Worm (Caenorhabditis elegans) whole organism, midembryonic: Measurements from ENCODE around the gene gpa-6.

Source experiments
- cog-1 ChIP-seq: sonication (generic microtip); optimal IDR thresholded peaks from 2 replicates; lab custom pipeline; 2016; ENCODE audit warnings: missing genetic modification characterization, missing compliant biosample characterization
- med-1 ChIP-seq: sonication (generic microtip); optimal IDR thresholded peaks from 2 replicates; lab custom pipeline; 2017; ENCODE audit warnings: missing genetic modification characterization, mild to moderate bottlenecking, missing compliant biosample characterization, antibody characterized with exemption, missing genetic modification reagents; ENCODE audit not compliant: insufficient read depth
- ztf-23 ChIP-seq: fragments of 200-800 bp; sonication (Bioruptor generic); IDR thresholded peaks from 2 replicates; pipeline ENCODE4 v1.3.6; 2022; ENCODE audit warnings: missing genetic modification reagents, missing genetic modification characterization, missing compliant biosample characterization
- ztf-29 ChIP-seq: fragments of 200-800 bp; sonication (Bioruptor generic); IDR thresholded peaks from 2 replicates; pipeline ENCODE4 v1.3.6; 2022; ENCODE audit warnings: missing genetic modification reagents, missing genetic modification characterization, missing compliant biosample characterization

DNA sequence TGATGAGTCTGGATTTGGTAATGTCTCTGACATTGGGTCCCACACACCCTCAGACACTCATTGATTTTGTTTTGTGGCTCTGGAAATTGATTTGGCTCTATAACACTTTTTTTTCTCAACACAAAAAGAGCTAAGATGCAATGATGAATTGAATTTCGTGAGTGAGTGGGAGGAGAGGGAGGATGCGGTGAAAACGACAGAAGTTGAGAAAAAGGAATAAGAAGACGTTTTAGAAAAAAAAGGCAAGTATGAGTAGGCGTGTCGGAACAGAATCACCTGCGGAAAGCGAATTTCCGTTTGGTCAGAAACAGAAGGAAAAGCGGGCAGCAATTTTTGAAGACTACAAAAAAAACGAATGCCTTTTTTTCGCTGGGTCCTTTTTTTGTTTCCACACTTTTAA, 35.3 kb upstream of the gpa-6 start:
- TF ChIP-seq ztf-23 (GFP tag; lab: Robert Waterston, UW) (no peak), med-1 (GFP tag; lab: Kevin White, UChicago) (no peak), ztf-29 (GFP tag; lab: Robert Waterston, UW) (no peak), cog-1 (tag; lab: Kevin White, UChicago) (no peak)
